Fruit fly (Drosophila melanogaster) whole organism, embryonic: ENCODE data around the gene sol.

Source experiments
- CG10959 ChIP-seq: fragments of 200-800 bp; sonication (Bioruptor generic); IDR thresholded peaks from 2 replicates; pipeline ENCODE4 v1.3.6; 2022; ENCODE audit warnings: missing biosample characterization, missing genetic modification characterization
- CG11456 ChIP-seq: fragments of 200-800 bp; sonication (Bioruptor generic); IDR thresholded peaks from 3 replicates; pipeline ENCODE4 v1.3.6; 2022; ENCODE audit warnings: missing biosample characterization, missing genetic modification characterization
- CG11696 ChIP-seq: fragments of 200-800 bp; sonication (Bioruptor generic); IDR thresholded peaks from 2 replicates; pipeline ENCODE4 v1.3.6; 2022; ENCODE audit warnings: missing biosample characterization, missing genetic modification characterization
- CG12659 ChIP-seq: fragments of 200-800 bp; sonication (Bioruptor generic); optimal IDR thresholded peaks from 3 replicates; lab custom pipeline; 2017; ENCODE audit warnings: mild to moderate bottlenecking, missing biosample characterization, missing genetic modification reagents, missing genetic modification characterization
- CG14050 ChIP-seq: fragments of 200-800 bp; sonication (Bioruptor generic); IDR thresholded peaks from 3 replicates; pipeline ENCODE4 v1.3.6; 2022; ENCODE audit warnings: missing biosample characterization, missing genetic modification characterization
- CG14667 ChIP-seq: fragments of 200-800 bp; sonication (Bioruptor generic); IDR thresholded peaks from 2 replicates; pipeline ENCODE4 v1.3.6; 2022; ENCODE audit warnings: missing biosample characterization, missing genetic modification characterization
- CG15601 ChIP-seq: fragments of 200-800 bp; sonication (Bioruptor generic); optimal IDR thresholded peaks from 3 replicates; lab custom pipeline; 2019; ENCODE audit warnings: missing biosample characterization, mild to moderate bottlenecking, missing genetic modification characterization, moderate library complexity
- CG16815 ChIP-seq: fragments of 200-800 bp; sonication (Bioruptor generic); optimal IDR thresholded peaks from 3 replicates; lab custom pipeline; 2017; ENCODE audit warnings: missing biosample characterization, mild to moderate bottlenecking, missing genetic modification characterization
- CG17912 ChIP-seq: fragments of 200-800 bp; sonication (Bioruptor generic); optimal IDR thresholded peaks from 2 replicates; lab custom pipeline; 2018; ENCODE audit warnings: missing biosample characterization, mild to moderate bottlenecking, missing genetic modification characterization
- CG32772 ChIP-seq: fragments of 200-800 bp; sonication (Bioruptor generic); IDR thresholded peaks from 2 replicates; pipeline ENCODE4 v1.3.6; 2022; ENCODE audit warnings: missing biosample characterization, missing genetic modification characterization
- CG34376 ChIP-seq: fragments of 200-800 bp; sonication (Bioruptor generic); optimal IDR thresholded peaks from 2 replicates; lab custom pipeline; 2018; ENCODE audit warnings: missing biosample characterization, mild to moderate bottlenecking, missing genetic modification characterization
- CG3995 ChIP-seq: fragments of 200-800 bp; sonication (Bioruptor generic); optimal IDR thresholded peaks from 3 replicates; lab custom pipeline; 2016; ENCODE audit warnings: missing biosample characterization, missing genetic modification characterization
- CG4328 ChIP-seq: fragments of 200-800 bp; sonication (Bioruptor generic); optimal IDR thresholded peaks from 3 replicates; lab custom pipeline; 2017; ENCODE audit warnings: missing biosample characterization, missing genetic modification reagents, missing genetic modification characterization
- CG4617 ChIP-seq: fragments of 200-800 bp; sonication (Bioruptor generic); optimal IDR thresholded peaks from 3 replicates; lab custom pipeline; 2016; ENCODE audit warnings: missing biosample characterization, missing genetic modification characterization, borderline replicate concordance
- CG7271 ChIP-seq: fragments of 200-800 bp; sonication (Bioruptor generic); optimal IDR thresholded peaks from 2 replicates; lab custom pipeline; 2018; ENCODE audit warnings: missing biosample characterization, mild to moderate bottlenecking, missing genetic modification characterization, moderate library complexity
- CG8089 ChIP-seq: fragments of 200-800 bp; sonication (Bioruptor generic); optimal IDR thresholded peaks from 3 replicates; lab custom pipeline; 2016; ENCODE audit warnings: missing biosample characterization, missing genetic modification characterization
- CG8924 ChIP-seq: fragments of 200-800 bp; optimal IDR thresholded peaks from 3 replicates; lab custom pipeline; 2019; ENCODE audit warnings: missing biosample characterization, mild to moderate bottlenecking, missing genetic modification characterization, moderate library complexity
- CTCF ChIP-seq: fragments of 200-800 bp; sonication (Bioruptor generic); optimal IDR thresholded peaks from 2 replicates; lab custom pipeline; 2017; ENCODE audit warnings: missing biosample characterization, mild to moderate bottlenecking, missing genetic modification characterization, moderate library complexity
- Camta ChIP-seq: fragments of 200-800 bp; sonication (Bioruptor generic); optimal IDR thresholded peaks from 2 replicates; lab custom pipeline; 2016; ENCODE audit warnings: missing biosample characterization, missing genetic modification characterization
- Dp ChIP-seq: fragments of 200-800 bp; sonication (Bioruptor generic); optimal IDR thresholded peaks from 2 replicates; lab custom pipeline; 2018; ENCODE audit warnings: missing biosample characterization, mild to moderate bottlenecking, missing genetic modification characterization, moderate library complexity
- Fer1 ChIP-seq: fragments of 200-800 bp; sonication (Bioruptor generic); optimal IDR thresholded peaks from 2 replicates; lab custom pipeline; 2017; ENCODE audit warnings: missing biosample characterization, mild to moderate bottlenecking, missing genetic modification characterization
- GATAe ChIP-seq: fragments of 200-800 bp; sonication (Bioruptor generic); conservative IDR thresholded peaks from 2 replicates; pipeline ENCODE4 v1.3.6; 2022; ENCODE audit warnings: missing biosample characterization, missing genetic modification characterization
- Lhr ChIP-seq: fragments of 200-800 bp; sonication (Bioruptor generic); optimal IDR thresholded peaks from 3 replicates; lab custom pipeline; 2017; ENCODE audit warnings: mild to moderate bottlenecking, missing biosample characterization, missing genetic modification reagents, missing genetic modification characterization
- MBD-R2 ChIP-seq: fragments of 200-800 bp; sonication (Bioruptor generic); IDR thresholded peaks from 2 replicates; pipeline ENCODE4 v1.3.6; 2022; ENCODE audit warnings: missing biosample characterization, missing genetic modification characterization
- MESR4 ChIP-seq: fragments of 200-800 bp; sonication (Bioruptor generic); optimal IDR thresholded peaks from 2 replicates; lab custom pipeline; 2018; ENCODE audit warnings: missing biosample characterization, mild to moderate bottlenecking, missing genetic modification characterization, moderate library complexity
- Ptx1 ChIP-seq: fragments of 200-800 bp; sonication (Bioruptor generic); IDR thresholded peaks from 2 replicates; pipeline ENCODE4 v1.3.6; 2022; ENCODE audit warnings: missing biosample characterization, missing genetic modification characterization
- Ravus ChIP-seq: fragments of 200-800 bp; sonication (Bioruptor generic); IDR thresholded peaks from 2 replicates; pipeline ENCODE4 v1.3.6; 2022; ENCODE audit warnings: missing biosample characterization, missing genetic modification characterization
- Scr ChIP-seq: fragments of 200-800 bp; sonication (Bioruptor generic); IDR thresholded peaks from 2 replicates; pipeline ENCODE4 v1.3.6; 2022; ENCODE audit warnings: missing biosample characterization, missing genetic modification characterization; ENCODE audit not compliant: partially characterized antibody
- Sry-δ ChIP-seq: fragments of 200-800 bp; sonication (Bioruptor generic); optimal IDR thresholded peaks from 2 replicates; lab custom pipeline; 2016; ENCODE audit warnings: missing biosample characterization, missing genetic modification characterization
- Stat92E ChIP-seq, 3 experiments: fragments of >200 bp in 2 of 3; fragments of 200-800 bp in 1 of 3; sonication (Bioruptor generic) in 1 of 3; optimal IDR thresholded peaks; 2 replicates each; lab custom pipeline; 2017 to 2019; ENCODE audit warnings: missing biosample characterization in 3 of 3, missing genetic modification characterization in 3 of 3, mild to moderate bottlenecking in 1 of 3, moderate library complexity in 1 of 3
- Tbp ChIP-seq: fragments of >200 bp; optimal IDR thresholded peaks from 2 replicates; lab custom pipeline; 2018; ENCODE audit warnings: missing biosample characterization, missing genetic modification characterization
- al ChIP-seq: fragments of 200-800 bp; sonication (Bioruptor generic); IDR thresholded peaks from 2 replicates; pipeline ENCODE4 v1.3.6; 2022; ENCODE audit warnings: missing biosample characterization, missing genetic modification characterization
- crp ChIP-seq, 2 experiments: fragments of 200-800 bp; sonication (Bioruptor generic); optimal IDR thresholded peaks; 2 replicates in 1 of 2; 3 replicates in 1 of 2; lab custom pipeline; 2017; ENCODE audit warnings: missing biosample characterization in 2 of 2, missing genetic modification characterization in 2 of 2, mild to moderate bottlenecking in 1 of 2, moderate library complexity in 1 of 2
- exex ChIP-seq: fragments of 200-800 bp; sonication (Bioruptor generic); optimal IDR thresholded peaks from 4 replicates; lab custom pipeline; 2018; ENCODE audit warnings: missing biosample characterization, mild to moderate bottlenecking, missing genetic modification characterization, moderate library complexity
- fd3F ChIP-seq: fragments of 200-800 bp; sonication (Bioruptor generic); optimal IDR thresholded peaks from 2 replicates; lab custom pipeline; 2018; ENCODE audit warnings: missing biosample characterization, mild to moderate bottlenecking, missing genetic modification characterization, moderate library complexity
- gem ChIP-seq: fragments of 200-800 bp; sonication (Bioruptor generic); optimal IDR thresholded peaks from 2 replicates; lab custom pipeline; 2019; ENCODE audit warnings: missing biosample characterization, mild to moderate bottlenecking, missing genetic modification characterization, moderate library complexity
- gsb ChIP-seq: fragments of 200-800 bp; sonication (Bioruptor generic); IDR thresholded peaks from 2 replicates; pipeline ENCODE4 v1.3.6; 2022; ENCODE audit warnings: missing biosample characterization, missing genetic modification characterization
- klu ChIP-seq: fragments of 200-800 bp; sonication (Bioruptor generic); IDR thresholded peaks from 2 replicates; pipeline ENCODE4 v1.3.6; 2022; ENCODE audit warnings: missing biosample characterization, missing genetic modification characterization
- lab ChIP-seq: fragments of 200-800 bp; sonication (Bioruptor generic); optimal IDR thresholded peaks from 3 replicates; lab custom pipeline; 2017; ENCODE audit warnings: missing biosample characterization, missing genetic modification characterization, mild to moderate bottlenecking, moderate library complexity, missing genetic modification reagents
- nom ChIP-seq: fragments of 200-800 bp; sonication (Bioruptor generic); optimal IDR thresholded peaks from 2 replicates; lab custom pipeline; 2017; ENCODE audit warnings: missing biosample characterization, missing genetic modification characterization, mild to moderate bottlenecking, moderate library complexity, missing genetic modification reagents
- org-1 ChIP-seq: fragments of 200-800 bp; sonication (Bioruptor generic); optimal IDR thresholded peaks from 2 replicates; lab custom pipeline; 2017; ENCODE audit warnings: missing biosample characterization, missing genetic modification characterization
- pb ChIP-seq: fragments of 200-800 bp; sonication (Bioruptor generic); optimal IDR thresholded peaks from 3 replicates; lab custom pipeline; 2016; ENCODE audit warnings: missing biosample characterization, missing genetic modification characterization
- pfk ChIP-seq: fragments of 200-800 bp; sonication (Bioruptor generic); optimal IDR thresholded peaks from 2 replicates; lab custom pipeline; 2018; ENCODE audit warnings: missing biosample characterization, mild to moderate bottlenecking, missing genetic modification characterization, moderate library complexity
- psq ChIP-seq: fragments of 200-800 bp; sonication (Bioruptor generic); optimal IDR thresholded peaks from 2 replicates; lab custom pipeline; 2017; ENCODE audit warnings: missing biosample characterization, missing genetic modification characterization
- salm ChIP-seq: fragments of 200-800 bp; sonication (Bioruptor generic); optimal IDR thresholded peaks from 2 replicates; lab custom pipeline; 2018; ENCODE audit warnings: missing biosample characterization, mild to moderate bottlenecking, missing genetic modification characterization
- sug ChIP-seq: fragments of 200-800 bp; optimal IDR thresholded peaks from 2 replicates; lab custom pipeline; 2019; ENCODE audit warnings: missing biosample characterization, mild to moderate bottlenecking, missing genetic modification characterization, moderate library complexity
- tio ChIP-seq: fragments of 200-800 bp; sonication (Bioruptor generic); optimal IDR thresholded peaks from 2 replicates; lab custom pipeline; 2017; ENCODE audit warnings: missing biosample characterization, missing genetic modification characterization, inconsistent platforms
- tx ChIP-seq: fragments of 200-800 bp; sonication (Bioruptor generic); optimal IDR thresholded peaks from 2 replicates; lab custom pipeline; 2016; ENCODE audit warnings: missing biosample characterization, missing genetic modification characterization
- wek ChIP-seq: fragments of 200-800 bp; sonication (Bioruptor generic); optimal IDR thresholded peaks from 3 replicates; lab custom pipeline; 2018; ENCODE audit warnings: missing biosample characterization, mild to moderate bottlenecking, missing genetic modification characterization, moderate library complexity

sol gene

DNA sequence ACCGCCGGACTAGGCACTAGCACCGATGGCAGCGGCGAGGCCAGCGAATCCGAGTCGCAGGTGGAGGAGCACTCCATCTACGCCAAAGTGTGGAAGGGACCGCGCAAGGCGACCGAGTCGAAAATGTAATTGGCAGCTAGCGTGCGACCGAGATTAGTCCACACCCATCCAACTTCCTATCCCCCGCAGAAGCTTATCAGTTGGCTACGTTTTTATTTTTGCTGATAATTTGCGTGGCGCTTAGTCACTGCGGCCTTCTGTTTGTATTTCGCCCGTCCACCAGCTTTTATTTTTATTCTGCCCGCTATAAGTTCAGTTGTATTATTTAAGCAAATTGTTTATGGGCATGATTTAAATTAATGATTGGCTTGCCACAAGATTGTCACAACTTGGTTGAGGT lies 3.5 kb downstream of the sol start:
- TF ChIP-seq exex (tag; lab: Kevin White, UChicago) (peak; percentile 71), Fer1 (no peak), Stat92E (GFP tag; optimal IDR thresholded peaks at IDR 0.05; lab: Kevin White, UChicago) (no peak), CG10959 (GFP tag; lab: Robert Waterston, UW) (no peak), CG8089 (GFP tag; lab: Kevin White, UChicago) (no peak), CG11696 (no peak), CG8924 (tag; lab: Kevin White, UChicago) (no peak), CG34376 (peak; percentile 29), Tbp (no peak), gsb (GFP tag; lab: Robert Waterston, UW) (no peak), CG17912 (GFP tag; lab: Kevin White, UChicago) (no peak), CG14050 (GFP tag; lab: Robert Waterston, UW) (no peak), GATAe (GFP tag; lab: Robert Waterston, UW) (0 out of 2 replicates have a peak, but pooled peaks have one; percentile 21), sug (tag; lab: Kevin White, UChicago) (peak; percentile 98), tx (GFP tag; lab: Kevin White, UChicago) (no peak), CG11456 (GFP tag; lab: Robert Waterston, UW) (no peak), Scr (GFP tag; lab: Robert Waterston, UW) (no peak), al (GFP tag; lab: Robert Waterston, UW) (no peak)

DNA sequence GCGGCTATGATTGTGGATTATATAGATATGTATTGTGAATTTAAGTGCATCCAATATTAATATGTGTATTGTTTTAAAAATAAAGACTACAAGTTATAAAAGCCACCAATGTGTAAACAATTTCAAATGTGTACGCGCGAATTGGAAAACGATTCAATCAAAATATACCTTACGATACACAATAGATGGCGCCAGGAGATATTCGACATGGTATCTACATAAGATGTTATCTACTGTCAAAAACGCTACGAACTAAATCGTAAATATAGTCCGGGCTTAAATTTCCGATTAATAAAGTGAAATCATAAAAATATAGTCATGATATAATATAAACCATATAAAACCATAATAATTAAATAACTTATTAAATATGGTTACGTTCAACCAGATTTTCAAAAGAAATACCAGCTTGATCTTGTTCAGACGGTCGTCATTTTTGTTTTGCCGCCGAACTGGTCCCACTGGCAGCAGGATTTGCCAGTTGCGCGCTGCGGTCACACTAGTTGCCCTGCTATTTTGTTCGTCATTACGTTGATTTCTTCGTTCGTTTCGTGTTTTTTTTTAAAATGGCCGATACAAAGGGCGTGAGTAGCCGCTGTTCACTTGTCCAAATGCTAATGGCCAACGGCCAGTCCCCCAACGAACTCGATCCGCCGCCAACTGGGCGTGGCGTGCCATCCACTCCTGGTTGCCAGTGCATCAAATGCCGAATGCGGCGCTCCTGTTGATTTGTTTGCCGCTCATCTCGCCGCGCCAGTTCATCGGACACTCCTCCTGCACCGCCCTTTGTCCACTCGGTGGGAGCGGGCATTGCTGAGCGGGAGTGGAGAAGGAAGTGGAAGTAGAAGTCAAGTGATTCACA lies 8.0 kb downstream of the sol start, which contains the start of gene Septin1:
Gene Septin1 (plus strand): TSS at position 477 of the 862 bp plus-strand sequence.
- TF ChIP-seq Lhr (GFP tag; lab: Kevin White, UChicago) = peak; percentile 86
- TF ChIP-seq CG32772 = no peak
- no peak for TF ChIP-seq CG3995 (GFP tag; lab: Kevin White, UChicago)
- TF ChIP-seq Ptx1 (GFP tag; lab: Robert Waterston, UW) = no peak
- TF ChIP-seq klu = no peak
- no peak for TF ChIP-seq wek (GFP tag; lab: Kevin White, UChicago)
- no peak for TF ChIP-seq gem
- peak; percentile 78 for TF ChIP-seq Dp (GFP tag; lab: Kevin White, UChicago)
- no peak for TF ChIP-seq pfk (GFP tag; lab: Kevin White, UChicago)
- TF ChIP-seq CG14667 = no peak
- TF ChIP-seq fd3F (GFP tag; lab: Kevin White, UChicago) = no peak
- peak; percentile 54 for TF ChIP-seq CG12659 (GFP tag; lab: Kevin White, UChicago)
- no peak for TF ChIP-seq Sry-δ (GFP tag; lab: Kevin White, UChicago)
- peak; percentile 95 for TF ChIP-seq CTCF (GFP tag; lab: Kevin White, UChicago)
- no peak for TF ChIP-seq CG4328
- no peak for TF ChIP-seq CG16815
- peak; percentile 47; the same call in 1 of the 2 replicates for TF ChIP-seq MBD-R2 (GFP tag; lab: Robert Waterston, UW)
- peak; percentile 52 for TF ChIP-seq CG4617 (GFP tag; lab: Kevin White, UChicago)
- TF ChIP-seq org-1 (GFP tag; lab: Kevin White, UChicago) = no peak
- TF ChIP-seq crp (GFP tag; optimal IDR thresholded peaks at IDR 0.05; lab: Kevin White, UChicago) = no peak
- TF ChIP-seq CG7271 = no peak
- TF ChIP-seq MESR4 (GFP tag; lab: Kevin White, UChicago) = peak; percentile 54
- TF ChIP-seq CG15601 (tag; lab: Kevin White, UChicago) = peak; percentile 47
- no peak for TF ChIP-seq lab (GFP tag; lab: Kevin White, UChicago)
- no peak for TF ChIP-seq Camta (GFP tag; lab: Kevin White, UChicago)
- TF ChIP-seq nom (GFP tag; lab: Kevin White, UChicago) = peak; percentile 56
- no peak for TF ChIP-seq Ravus
- TF ChIP-seq salm (tag; lab: Kevin White, UChicago) = no peak
- TF ChIP-seq psq (GFP tag; lab: Kevin White, UChicago) = no peak
- TF ChIP-seq tio (GFP tag; lab: Kevin White, UChicago) = no peak
- TF ChIP-seq pb (GFP tag; lab: Kevin White, UChicago) = no peak
